Worm (Caenorhabditis elegans) whole organism, L3 larva: ENCODE measurements around the gene Y73B6BL.29.

Source experiments
- R02D3.7 ChIP-seq: fragments of 150-350 bp; optimal IDR thresholded peaks from 2 replicates; lab custom pipeline; 2014; ENCODE audit warnings: missing biosample characterization, missing genetic modification characterization
- ZK546.5 ChIP-seq: sonication (generic microtip); optimal IDR thresholded peaks from 2 replicates; lab custom pipeline; 2017; ENCODE audit warnings: missing biosample characterization, missing genetic modification characterization
- aly-2 ChIP-seq: fragments of 150-350 bp; optimal IDR thresholded peaks from 2 replicates; lab custom pipeline; 2014; ENCODE audit warnings: missing biosample characterization, missing genetic modification characterization
- ama-1 ChIP-seq: fragments of 150-350 bp; optimal IDR thresholded peaks from 2 replicates; lab custom pipeline; 2018
- ceh-16 ChIP-seq: sonication (generic microtip); optimal IDR thresholded peaks from 2 replicates; lab custom pipeline; 2017; ENCODE audit warnings: missing biosample characterization, missing genetic modification characterization
- ceh-28 ChIP-seq: fragments of 150-350 bp; optimal IDR thresholded peaks from 2 replicates; lab custom pipeline; 2014; ENCODE audit warnings: missing biosample characterization, missing genetic modification reagents, missing genetic modification characterization
- ceh-82 ChIP-seq: fragments of 150-350 bp; optimal IDR thresholded peaks from 2 replicates; lab custom pipeline; 2014; ENCODE audit warnings: missing biosample characterization, missing genetic modification characterization
- ceh-9 ChIP-seq: sonication (generic microtip); optimal IDR thresholded peaks from 2 replicates; lab custom pipeline; 2018; ENCODE audit warnings: missing biosample characterization, missing genetic modification characterization
- daf-12 ChIP-seq: fragments of 150-350 bp; optimal IDR thresholded peaks from 2 replicates; lab custom pipeline; 2014; ENCODE audit warnings: missing biosample characterization, missing genetic modification reagents, missing genetic modification characterization
- egl-27 ChIP-seq: sonication (generic microtip); optimal IDR thresholded peaks from 4 replicates; lab custom pipeline; 2017; ENCODE audit warnings: missing biosample characterization, missing genetic modification reagents, missing genetic modification characterization
- egl-5 ChIP-seq: fragments of 150-350 bp; optimal IDR thresholded peaks from 2 replicates; lab custom pipeline; 2017; ENCODE audit warnings: missing biosample characterization, missing genetic modification reagents, missing genetic modification characterization, inconsistent platforms
- elt-1 ChIP-seq: fragments of 150-350 bp; optimal IDR thresholded peaks from 2 replicates; lab custom pipeline; 2014; ENCODE audit warnings: missing biosample characterization, missing genetic modification characterization
- elt-2 ChIP-seq: sonication (generic microtip); optimal IDR thresholded peaks from 2 replicates; lab custom pipeline; 2016; ENCODE audit warnings: missing genetic modification reagents, mild to moderate bottlenecking, missing genetic modification characterization, missing compliant biosample characterization
- eor-1 ChIP-seq, 2 experiments: fragments of 150-350 bp; optimal IDR thresholded peaks; 2 replicates each; lab custom pipeline; 2014 to 2018; ENCODE audit warnings: missing biosample characterization in 2 of 2, missing genetic modification characterization in 2 of 2
- fkh-10 ChIP-seq: sonication (generic microtip); optimal IDR thresholded peaks from 2 replicates; lab custom pipeline; 2017; ENCODE audit warnings: missing biosample characterization, missing genetic modification reagents, missing genetic modification characterization
- fkh-2 ChIP-seq: fragments of 150-350 bp; optimal IDR thresholded peaks from 2 replicates; lab custom pipeline; 2014; ENCODE audit warnings: missing biosample characterization, missing genetic modification reagents, missing genetic modification characterization
- hmg-11 ChIP-seq: sonication (generic microtip); optimal IDR thresholded peaks from 2 replicates; lab custom pipeline; 2016; ENCODE audit warnings: missing genetic modification characterization, missing compliant biosample characterization
- jun-1 ChIP-seq: fragments of 150-350 bp; optimal IDR thresholded peaks from 2 replicates; lab custom pipeline; 2014; ENCODE audit warnings: missing biosample characterization, missing genetic modification reagents, missing genetic modification characterization
- lin-15B ChIP-seq: fragments of 150-350 bp; optimal IDR thresholded peaks from 2 replicates; lab custom pipeline; 2014; ENCODE audit warnings: missing biosample characterization, missing genetic modification characterization
- lin-39 ChIP-seq: fragments of 150-350 bp; optimal IDR thresholded peaks from 2 replicates; lab custom pipeline; 2018; ENCODE audit warnings: missing biosample characterization, missing genetic modification reagents, missing genetic modification characterization
- lsy-12 ChIP-seq: sonication (generic microtip); optimal IDR thresholded peaks from 2 replicates; lab custom pipeline; 2016; ENCODE audit warnings: mild to moderate bottlenecking, missing genetic modification characterization, missing compliant biosample characterization
- mdl-1 ChIP-seq: fragments of 150-350 bp; optimal IDR thresholded peaks from 2 replicates; lab custom pipeline; 2014; ENCODE audit warnings: missing biosample characterization, missing genetic modification characterization
- nfya-1 ChIP-seq: sonication (generic microtip); optimal IDR thresholded peaks from 2 replicates; lab custom pipeline; 2017; ENCODE audit warnings: missing genetic modification characterization, mild to moderate bottlenecking, missing compliant biosample characterization, antibody characterized with exemption, moderate library complexity; ENCODE audit not compliant: insufficient read depth
- nhr-11 ChIP-seq: fragments of 150-350 bp; optimal IDR thresholded peaks from 2 replicates; lab custom pipeline; 2014; ENCODE audit warnings: missing biosample characterization, missing genetic modification characterization
- nhr-12 ChIP-seq: fragments of 150-350 bp; optimal IDR thresholded peaks from 2 replicates; lab custom pipeline; 2014; ENCODE audit warnings: missing biosample characterization, missing genetic modification characterization
- nhr-23 ChIP-seq: fragments of 150-350 bp; optimal IDR thresholded peaks from 2 replicates; lab custom pipeline; 2014; ENCODE audit warnings: missing biosample characterization, missing genetic modification reagents, missing genetic modification characterization
- nhr-237 ChIP-seq: fragments of 150-350 bp; optimal IDR thresholded peaks from 2 replicates; lab custom pipeline; 2014; ENCODE audit warnings: missing biosample characterization, missing genetic modification characterization
- nhr-28 ChIP-seq: fragments of 150-350 bp; optimal IDR thresholded peaks from 2 replicates; lab custom pipeline; 2014; ENCODE audit warnings: missing biosample characterization, missing genetic modification characterization
- nhr-43 ChIP-seq: sonication (generic microtip); optimal IDR thresholded peaks from 2 replicates; lab custom pipeline; 2016; ENCODE audit warnings: mild to moderate bottlenecking, missing genetic modification characterization, missing compliant biosample characterization; ENCODE audit not compliant: poor library complexity, severe bottlenecking
- nhr-67 ChIP-seq: fragments of 150-350 bp; optimal IDR thresholded peaks from 2 replicates; lab custom pipeline; 2014; ENCODE audit warnings: missing biosample characterization, missing genetic modification characterization
- nhr-76 ChIP-seq: fragments of 150-350 bp; sonication (generic microtip); optimal IDR thresholded peaks from 5 replicates; lab custom pipeline; 2014; ENCODE audit warnings: missing biosample characterization, missing genetic modification characterization
- nhr-77 ChIP-seq: fragments of 150-350 bp; optimal IDR thresholded peaks from 2 replicates; lab custom pipeline; 2014; ENCODE audit warnings: missing biosample characterization, missing genetic modification characterization
- snpc-4 ChIP-seq: fragments of 150-350 bp; optimal IDR thresholded peaks from 2 replicates; lab custom pipeline; 2014; ENCODE audit warnings: missing biosample characterization, missing genetic modification characterization
- tbx-2 ChIP-seq: sonication (generic microtip); optimal IDR thresholded peaks from 2 replicates; lab custom pipeline; 2016; ENCODE audit warnings: mild to moderate bottlenecking, missing genetic modification characterization, missing compliant biosample characterization
- zag-1 ChIP-seq: fragments of 150-350 bp; optimal IDR thresholded peaks from 2 replicates; lab custom pipeline; 2014; ENCODE audit warnings: missing biosample characterization, missing genetic modification characterization
- ztf-11 ChIP-seq: fragments of 150-350 bp; optimal IDR thresholded peaks from 2 replicates; lab custom pipeline; 2014; ENCODE audit warnings: missing biosample characterization, missing genetic modification characterization

Gene Y73B6BL.29

ce11 chrIV:6325772-6326171, 4.0 kb downstream of the Y73B6BL.29 start:
- TF ChIP-seq nhr-77 (tag; lab: Kevin White, UChicago), result no peak
- TF ChIP-seq elt-2 (tag; lab: Kevin White, UChicago), result no peak
- no peak for TF ChIP-seq nhr-76
- no peak for TF ChIP-seq nhr-28 (tag; lab: Kevin White, UChicago)
- no peak for TF ChIP-seq aly-2
- TF ChIP-seq ztf-11 (tag; lab: Kevin White, UChicago), result no peak
- no peak for TF ChIP-seq R02D3.7 (tag; lab: Kevin White, UChicago)
- no peak for TF ChIP-seq ZK546.5
- no peak for TF ChIP-seq zag-1 (tag; lab: Kevin White, UChicago)
- no peak for TF ChIP-seq egl-5 (tag; lab: Kevin White, UChicago)
- TF ChIP-seq ama-1 (lab: Kevin White, UChicago), result no peak
- no peak for TF ChIP-seq lin-39 (tag; lab: Kevin White, UChicago)
- TF ChIP-seq nhr-12, result no peak
- no peak for TF ChIP-seq ceh-82
- no peak for TF ChIP-seq egl-27

ce11 chrIV:6326448-6326847, 4.7 kb downstream of the Y73B6BL.29 start, which contains the start of gene lsm-8:
Gene lsm-8, plus strand, starts transcription at chrIV:6326526.
- TF ChIP-seq ceh-16 (no peak), jun-1 (tag; lab: Kevin White, UChicago) (no peak), fkh-10 (GFP tag; lab: Kevin White, UChicago) (no peak), elt-1 (tag; lab: Kevin White, UChicago) (no peak), fkh-2 (tag; lab: Kevin White, UChicago) (no peak), nhr-11 (tag; lab: Kevin White, UChicago) (no peak), nhr-43 (tag; lab: Kevin White, UChicago) (no peak), egl-5 (tag; lab: Kevin White, UChicago) (no peak), ceh-82 (no peak), ceh-28 (no peak), lsy-12 (tag; lab: Kevin White, UChicago) (no peak), zag-1 (tag; lab: Kevin White, UChicago) (no peak), ztf-11 (tag; lab: Kevin White, UChicago) (no peak), ama-1 (lab: Kevin White, UChicago) (no peak)

- TF ChIP-seq hmg-11 (tag; lab: Kevin White, UChicago) (no peak), ceh-82 (no peak), tbx-2 (no peak), elt-1 (tag; lab: Kevin White, UChicago) (no peak), ceh-9 (tag; lab: Kevin White, UChicago) (no peak), nhr-12 (no peak), fkh-10 (GFP tag; lab: Kevin White, UChicago) (no peak), jun-1 (tag; lab: Kevin White, UChicago) (no peak), ceh-28 (peak; percentile 76), nfya-1 (tag; lab: Kevin White, UChicago) (peak; percentile 8), nhr-237 (tag; lab: Kevin White, UChicago) (no peak), nhr-77 (tag; lab: Kevin White, UChicago) (no peak), nhr-67 (tag; lab: Kevin White, UChicago) (no peak), elt-2 (tag; lab: Kevin White, UChicago) (peak; percentile 71), ztf-11 (tag; lab: Kevin White, UChicago) (no peak), zag-1 (tag; lab: Kevin White, UChicago) (no peak), mdl-1 (no peak), snpc-4 (tag; lab: Kevin White, UChicago) (peak; percentile 19), ceh-16 (no peak), lin-39 (tag; lab: Kevin White, UChicago) (peak; percentile 53), ama-1 (lab: Kevin White, UChicago) (no peak), lin-15B (tag; lab: Kevin White, UChicago) (peak; percentile 53), aly-2 (no peak), egl-27 (no peak), nhr-28 (tag; lab: Kevin White, UChicago) (no peak), eor-1 (tag; optimal IDR thresholded peaks at IDR 0.05; lab: Kevin White, UChicago) (no peak), fkh-2 (tag; lab: Kevin White, UChicago) (no peak), lsy-12 (tag; lab: Kevin White, UChicago) (no peak), daf-12 (tag; lab: Kevin White, UChicago) (no peak), ZK546.5 (no peak), nhr-23 (tag; lab: Kevin White, UChicago) (no peak)
These were observed 5.8 kb downstream of the Y73B6BL.29 start for ce11 chrIV:6327363-6328015.
